Fruit fly (Drosophila melanogaster) whole organism, adult: ENCODE measurements around the gene Qsox4.

ENCODE experiments used
- CG11617 ChIP-seq: fragments of 200-800 bp; sonication (Bioruptor generic); optimal IDR thresholded peaks from 2 replicates; lab custom pipeline; 2017; ENCODE audit warnings: mild to moderate bottlenecking, missing biosample characterization, missing genetic modification reagents, missing genetic modification characterization
- CG12768 ChIP-seq: fragments of 200-800 bp; sonication (Bioruptor generic); optimal IDR thresholded peaks from 2 replicates; lab custom pipeline; 2017; ENCODE audit warnings: missing biosample characterization, missing genetic modification characterization, mild to moderate bottlenecking, moderate library complexity, missing genetic modification reagents
- CG14711 ChIP-seq: fragments of 200-800 bp; sonication (Bioruptor generic); optimal IDR thresholded peaks from 2 replicates; lab custom pipeline; 2018; ENCODE audit warnings: missing biosample characterization, mild to moderate bottlenecking, missing genetic modification characterization, moderate library complexity
- CG33017 ChIP-seq: fragments of 200-800 bp; sonication (Bioruptor generic); optimal IDR thresholded peaks from 2 replicates; lab custom pipeline; 2018; ENCODE audit warnings: missing biosample characterization, mild to moderate bottlenecking, missing genetic modification characterization, moderate library complexity
- CG5204 ChIP-seq: fragments of 200-800 bp; sonication (Bioruptor generic); optimal IDR thresholded peaks from 2 replicates; lab custom pipeline; 2016; ENCODE audit warnings: missing biosample characterization, missing genetic modification characterization
- CG7045 ChIP-seq: fragments of 200-800 bp; sonication (Bioruptor generic); optimal IDR thresholded peaks from 2 replicates; lab custom pipeline; 2017; ENCODE audit warnings: missing biosample characterization, mild to moderate bottlenecking, missing genetic modification characterization
- Crg-1 ChIP-seq: fragments of 200-800 bp; sonication (Bioruptor generic); optimal IDR thresholded peaks from 2 replicates; lab custom pipeline; 2016; ENCODE audit warnings: missing biosample characterization, missing genetic modification characterization
- Hr96 ChIP-seq: fragments of 200-800 bp; sonication (Bioruptor generic); optimal IDR thresholded peaks from 2 replicates; lab custom pipeline; 2016; ENCODE audit warnings: missing biosample characterization, missing genetic modification characterization
- kay ChIP-seq: fragments of 200-800 bp; sonication (Bioruptor generic); peaks from one replicate; lab custom pipeline; 2016; ENCODE audit warnings: missing biosample characterization, missing genetic modification characterization, borderline replicate concordance
- ovo ChIP-seq: fragments of 200-800 bp; sonication (Bioruptor generic); optimal IDR thresholded peaks from 2 replicates; lab custom pipeline; 2016; ENCODE audit warnings: missing biosample characterization, missing genetic modification characterization
- tj ChIP-seq: fragments of 200-800 bp; sonication (Bioruptor generic); optimal IDR thresholded peaks from 3 replicates; lab custom pipeline; 2017; ENCODE audit warnings: missing biosample characterization, mild to moderate bottlenecking, missing genetic modification characterization, moderate library complexity
- toe ChIP-seq: fragments of 200-800 bp; sonication (Bioruptor generic); optimal IDR thresholded peaks from 2 replicates; lab custom pipeline; 2016; ENCODE audit warnings: missing biosample characterization, missing genetic modification characterization

- TF ChIP-seq Hr96 (GFP tag; lab: Kevin White, UChicago) (no peak), ovo (GFP tag; lab: Kevin White, UChicago) (no peak), kay (GFP tag; lab: Kevin White, UChicago) (no peak), CG7045 (GFP tag; lab: Kevin White, UChicago) (no peak), CG33017 (tag; lab: Kevin White, UChicago) (no peak), CG14711 (tag; lab: Kevin White, UChicago) (no peak), Crg-1 (no peak), CG5204 (GFP tag; lab: Kevin White, UChicago) (no peak), CG12768 (GFP tag; lab: Kevin White, UChicago) (no peak), CG11617 (GFP tag; lab: Kevin White, UChicago) (no peak), tj (GFP tag; lab: Kevin White, UChicago) (no peak), toe (GFP tag; lab: Kevin White, UChicago) (no peak)
Measured at dm6 chr3R:23737676-23738574, 35.4 kb downstream of the Qsox4 start.
